Fruit fly (Drosophila melanogaster): ENCODE results near the gene TrissinR.

Gene TrissinR

dm6 chr2L:5879363-5879934 lies 55.6 kb downstream of the TrissinR start, which contains the start of gene rau (continued):
- TF ChIP-seq Hmr (GFP tag; optimal IDR thresholded peaks at IDR 0.05) = peak; percentile 80
- TF ChIP-seq CG7786 (GFP tag; optimal IDR thresholded peaks at IDR 0.05) = peak; percentile 34
- peak; percentile 73 for TF ChIP-seq unpg (GFP tag; optimal IDR thresholded peaks at IDR 0.05)
- TF ChIP-seq CrebB (tag; optimal IDR thresholded peaks at IDR 0.05) = peak; percentile 20
- TF ChIP-seq CG34422 (GFP tag; IDR thresholded peaks at IDR 0.05) = peak; percentile 68; the same call in 2 of the 3 replicates
- no peak for TF ChIP-seq unc-4 (GFP tag; IDR thresholded peaks at IDR 0.05; ENCODE audit: partially characterized antibody)
- peak; percentile 58 for TF ChIP-seq al (GFP tag; IDR thresholded peaks at IDR 0.05)
- TF ChIP-seq ATbp (GFP tag; optimal IDR thresholded peaks at IDR 0.05) = peak; percentile 73
- peak; percentile 74 for TF ChIP-seq CG17359 (tag; optimal IDR thresholded peaks at IDR 0.05)
- peak; percentile 23 for TF ChIP-seq CG16863 (GFP tag; optimal IDR thresholded peaks at IDR 0.05)
- no peak for TF ChIP-seq hth (optimal IDR thresholded peaks at IDR 0.05)
- TF ChIP-seq her (GFP tag; optimal IDR thresholded peaks at IDR 0.05) = peak; percentile 27
- peak; percentile 44; the same call in 1 of the 4 replicates for TF ChIP-seq Gug (GFP tag; IDR thresholded peaks at IDR 0.05)
- TF ChIP-seq Deaf1 (tag; optimal IDR thresholded peaks at IDR 0.05) = peak; percentile 55
- TF ChIP-seq CG9817 (tag; optimal IDR thresholded peaks at IDR 0.05) = peak; percentile 65
- TF ChIP-seq CG15269 (tag; optimal IDR thresholded peaks at IDR 0.05) = peak; percentile 72
- TF ChIP-seq CG16779 (GFP tag; IDR thresholded peaks at IDR 0.05) = no peak
- peak; percentile 53 for TF ChIP-seq bbx (GFP tag; IDR thresholded peaks at IDR 0.05; ENCODE audit: partially characterized antibody)
- peak; percentile 55 for TF ChIP-seq Abd-B (GFP tag; optimal IDR thresholded peaks at IDR 0.05)
- peak; percentile 41 for TF ChIP-seq CG12104 (GFP tag; optimal IDR thresholded peaks at IDR 0.05)
- no peak for TF ChIP-seq Sry-δ (GFP tag; optimal IDR thresholded peaks at IDR 0.05)
- TF ChIP-seq tll (GFP tag; optimal IDR thresholded peaks at IDR 0.05) = no peak
- TF ChIP-seq ab (GFP tag; optimal IDR thresholded peaks at IDR 0.05) = no peak
- peak; percentile 26 for TF ChIP-seq stwl (tag; optimal IDR thresholded peaks at IDR 0.05)
- TF ChIP-seq CG30020 (tag; optimal IDR thresholded peaks at IDR 0.05) = peak; percentile 31
- no peak for TF ChIP-seq CG1832 (GFP tag; optimal IDR thresholded peaks at IDR 0.05)
- TF ChIP-seq vvl (GFP tag; IDR thresholded peaks at IDR 0.05) = peak; percentile 69
- peak; percentile 56 for TF ChIP-seq tin (GFP tag; optimal IDR thresholded peaks at IDR 0.05)
- peak; percentile 72 for TF ChIP-seq Oli (tag; optimal IDR thresholded peaks at IDR 0.05)
- peak; percentile 85 for TF ChIP-seq CG13424 (tag; optimal IDR thresholded peaks at IDR 0.05)
- peak; percentile 42 for TF ChIP-seq CG6813 (GFP tag; optimal IDR thresholded peaks at IDR 0.05)
- TF ChIP-seq CG4282 (GFP tag; optimal IDR thresholded peaks at IDR 0.05) = no peak
- no peak for TF ChIP-seq H15 (GFP tag; IDR thresholded peaks at IDR 0.05)
- peak; percentile 62 for TF ChIP-seq CG3847 (GFP tag; IDR thresholded peaks at IDR 0.05)
- TF ChIP-seq schlank (tag; optimal IDR thresholded peaks at IDR 0.05) = peak; percentile 3
- TF ChIP-seq Max (GFP tag; optimal IDR thresholded peaks at IDR 0.05) = peak; percentile 55
- TF ChIP-seq gsb (GFP tag; IDR thresholded peaks at IDR 0.05) = peak; percentile 56; the same call in 1 of the 2 replicates
- peak; percentile 85 for TF ChIP-seq CG12391 (tag; optimal IDR thresholded peaks at IDR 0.05)
- no peak for TF ChIP-seq inv (GFP tag; IDR thresholded peaks at IDR 0.05; ENCODE audit: partially characterized antibody)
- peak; percentile 57 for TF ChIP-seq NFAT (GFP tag; IDR thresholded peaks at IDR 0.05)
- peak; percentile 63 for TF ChIP-seq CG8290 (GFP tag; optimal IDR thresholded peaks at IDR 0.05)
- peak in 1 of 2 experiments; percentile 50 for TF ChIP-seq CG8290 (tag; optimal IDR thresholded peaks at IDR 0.05)
- TF ChIP-seq amos (GFP tag; IDR thresholded peaks at IDR 0.05; ENCODE audit: partially characterized antibody) = peak; percentile 27; the same call in 1 of the 2 replicates
- peak; percentile 80 for TF ChIP-seq Rfx (GFP tag; IDR thresholded peaks at IDR 0.05)
- no peak for TF ChIP-seq CG9609 (GFP tag; optimal IDR thresholded peaks at IDR 0.05)
- TF ChIP-seq CG2129 (GFP tag; IDR thresholded peaks at IDR 0.05; ENCODE audit: partially characterized antibody) = no peak
- TF ChIP-seq pzg (GFP tag; optimal IDR thresholded peaks at IDR 0.05) = no peak
- peak; percentile 55 for TF ChIP-seq nau (GFP tag; optimal IDR thresholded peaks at IDR 0.05)
- TF ChIP-seq Sox102F (GFP tag; optimal IDR thresholded peaks at IDR 0.05) = peak; percentile 62
